Worm (Caenorhabditis elegans) whole organism, young adult: ENCODE results near the gene spl-3.
A peak's percentile ranks its signal among the peaks of the same experiment; 100 is the strongest.

Source experiments
- B0019.2 ChIP-seq: fragments of 200-800 bp; sonication (Bioruptor generic); conservative IDR thresholded peaks from 2 replicates; pipeline ENCODE4 v1.3.6; 2022; ENCODE audit warnings: missing genetic modification reagents, missing genetic modification characterization, missing compliant biosample characterization
- B0336.3 ChIP-seq: fragments of 200-800 bp; sonication (Bioruptor generic); IDR thresholded peaks from 2 replicates; pipeline ENCODE4 v1.3.6; 2022; ENCODE audit warnings: missing genetic modification characterization, missing compliant biosample characterization
- C06A6.2 ChIP-seq: fragments of 200-800 bp; sonication (Bioruptor generic); conservative IDR thresholded peaks from 2 replicates; pipeline ENCODE4 v1.3.6; 2022; ENCODE audit warnings: missing genetic modification characterization, missing compliant biosample characterization
- C17E4.6 ChIP-seq: fragments of 200-800 bp; sonication (Bioruptor generic); IDR thresholded peaks from 2 replicates; pipeline ENCODE4 v1.3.6; 2022; ENCODE audit warnings: missing genetic modification reagents, missing genetic modification characterization, missing compliant biosample characterization
- F37B4.10 ChIP-seq: fragments of 200-800 bp; sonication (Bioruptor generic); IDR thresholded peaks from 2 replicates; pipeline ENCODE4 v1.3.6; 2022; ENCODE audit warnings: missing genetic modification characterization, missing compliant biosample characterization
- K12H6.12 ChIP-seq: fragments of 200-800 bp; sonication (Bioruptor generic); optimal IDR thresholded peaks from 2 replicates; lab custom pipeline; 2018; ENCODE audit warnings: mild to moderate bottlenecking, missing genetic modification characterization, missing compliant biosample characterization
- T07F8.4 ChIP-seq: sonication (generic microtip); optimal IDR thresholded peaks from 2 replicates; lab custom pipeline; 2016; ENCODE audit warnings: mild to moderate bottlenecking, missing genetic modification characterization, moderate library complexity, missing compliant biosample characterization
- Y56A3A.18 ChIP-seq: fragments of 200-800 bp; sonication (Bioruptor generic); IDR thresholded peaks from 2 replicates; pipeline ENCODE4 v1.3.6; 2022; ENCODE audit warnings: missing genetic modification reagents, missing genetic modification characterization, missing compliant biosample characterization
- bed-2 ChIP-seq: fragments of 200-800 bp; sonication (Bioruptor generic); IDR thresholded peaks from 2 replicates; pipeline ENCODE4 v1.3.6; 2022; ENCODE audit warnings: missing genetic modification reagents, missing genetic modification characterization, missing compliant biosample characterization
- chd-7 ChIP-seq: sonication (generic microtip); optimal IDR thresholded peaks from 2 replicates; lab custom pipeline; 2016; ENCODE audit warnings: mild to moderate bottlenecking, missing genetic modification characterization, moderate library complexity, missing compliant biosample characterization
- die-1 ChIP-seq: sonication (generic microtip); optimal IDR thresholded peaks from 2 replicates; lab custom pipeline; 2016; ENCODE audit warnings: missing genotype, mild to moderate bottlenecking, missing genetic modification characterization, missing compliant biosample characterization
- dpl-1 ChIP-seq: fragments of 150-350 bp; optimal IDR thresholded peaks from 2 replicates; lab custom pipeline; 2014; ENCODE audit warnings: missing biosample characterization, missing genetic modification reagents, missing genetic modification characterization
- egrh-3 ChIP-seq: fragments of 200-800 bp; sonication (Bioruptor generic); IDR thresholded peaks from 2 replicates; pipeline ENCODE4 v1.3.6; 2022; ENCODE audit warnings: missing genetic modification reagents, missing genetic modification characterization, missing compliant biosample characterization
- hsf-1 ChIP-seq: fragments of 200-800 bp; sonication (Bioruptor generic); IDR thresholded peaks from 2 replicates; pipeline ENCODE4 v1.3.6; 2022; ENCODE audit warnings: missing genetic modification reagents, missing genetic modification characterization, missing compliant biosample characterization
- let-607 ChIP-seq, 2 experiments: fragments of 200-800 bp in 1 of 2; sonication (Bioruptor generic) in 1 of 2; sonication (generic microtip) in 1 of 2; optimal IDR thresholded peaks; 2 replicates each; lab custom pipeline; 2016 to 2018; ENCODE audit warnings: mild to moderate bottlenecking in 2 of 2, missing compliant biosample characterization in 2 of 2, missing genetic modification characterization in 2 of 2, moderate library complexity in 2 of 2, missing genotype in 1 of 2
- lir-1 ChIP-seq: fragments of 200-800 bp; sonication (Bioruptor generic); conservative IDR thresholded peaks from 2 replicates; pipeline ENCODE4 v1.3.6; 2022; ENCODE audit warnings: missing genetic modification reagents, missing genetic modification characterization, missing compliant biosample characterization
- madf-10 ChIP-seq: sonication (generic microtip); optimal IDR thresholded peaks from 2 replicates; lab custom pipeline; 2016; ENCODE audit warnings: mild to moderate bottlenecking, missing genetic modification characterization, missing compliant biosample characterization
- madf-3 ChIP-seq: fragments of 200-800 bp; sonication (Bioruptor generic); IDR thresholded peaks from 2 replicates; pipeline ENCODE4 v1.3.6; 2022; ENCODE audit warnings: missing genetic modification reagents, missing genetic modification characterization, missing compliant biosample characterization
- mes-4 ChIP-seq: sonication (generic microtip); optimal IDR thresholded peaks from 2 replicates; lab custom pipeline; 2016; ENCODE audit warnings: missing genotype, missing genetic modification characterization, missing compliant biosample characterization
- nhr-120 ChIP-seq: fragments of 200-800 bp; sonication (Bioruptor generic); IDR thresholded peaks from 2 replicates; pipeline ENCODE4 v1.3.6; 2022; ENCODE audit warnings: missing genetic modification characterization, missing compliant biosample characterization
- nhr-80 ChIP-seq: sonication (generic microtip); optimal IDR thresholded peaks from 2 replicates; lab custom pipeline; 2016; ENCODE audit warnings: missing genetic modification characterization, missing compliant biosample characterization
- nhr-90 ChIP-seq: sonication (generic microtip); optimal IDR thresholded peaks from 2 replicates; lab custom pipeline; 2016; ENCODE audit warnings: missing genotype, mild to moderate bottlenecking, missing genetic modification characterization, missing compliant biosample characterization
- sea-2 ChIP-seq: fragments of 200-800 bp; sonication (Bioruptor generic); IDR thresholded peaks from 2 replicates; pipeline ENCODE4 v1.3.6; 2022; ENCODE audit warnings: missing genetic modification characterization, missing compliant biosample characterization
- snpc-1.1 ChIP-seq: sonication (generic microtip); optimal IDR thresholded peaks from 2 replicates; lab custom pipeline; 2017; ENCODE audit warnings: missing genetic modification characterization, mild to moderate bottlenecking, missing compliant biosample characterization, antibody characterized with exemption, moderate library complexity, missing genotype, missing genetic modification reagents; ENCODE audit not compliant: insufficient read depth
- snpc-1.3 ChIP-seq: sonication (generic microtip); optimal IDR thresholded peaks from 2 replicates; lab custom pipeline; 2017; ENCODE audit warnings: missing genetic modification characterization, mild to moderate bottlenecking, missing compliant biosample characterization, antibody characterized with exemption, moderate library complexity, missing genotype, missing genetic modification reagents; ENCODE audit not compliant: insufficient read depth
- snpc-3.4 ChIP-seq: sonication (generic microtip); optimal IDR thresholded peaks from 2 replicates; lab custom pipeline; 2017; ENCODE audit warnings: missing genetic modification characterization, mild to moderate bottlenecking, missing compliant biosample characterization, antibody characterized with exemption, moderate library complexity, missing genotype, missing genetic modification reagents
- tbx-9 ChIP-seq: sonication (generic microtip); optimal IDR thresholded peaks from 2 replicates; lab custom pipeline; 2016; ENCODE audit warnings: borderline replicate concordance, missing genetic modification characterization, inconsistent platforms, missing compliant biosample characterization
- unc-130 ChIP-seq: sonication (generic microtip); optimal IDR thresholded peaks from 2 replicates; lab custom pipeline; 2016; ENCODE audit warnings: missing genetic modification reagents, missing genetic modification characterization, missing compliant biosample characterization
- unc-62 ChIP-seq: fragments of 150-350 bp; optimal IDR thresholded peaks from 2 replicates; lab custom pipeline; 2014; ENCODE audit warnings: missing biosample characterization, missing genetic modification reagents, missing genetic modification characterization
- zim-3 ChIP-seq: sonication (generic microtip); optimal IDR thresholded peaks from 2 replicates; lab custom pipeline; 2017; ENCODE audit warnings: mild to moderate bottlenecking, missing genetic modification characterization, moderate library complexity, missing compliant biosample characterization
- ztf-25 ChIP-seq: fragments of 200-800 bp; sonication (Bioruptor generic); IDR thresholded peaks from 2 replicates; pipeline ENCODE4 v1.3.6; 2022; ENCODE audit warnings: missing genetic modification reagents, missing genetic modification characterization, missing compliant biosample characterization
- ztf-3 ChIP-seq: fragments of 200-800 bp; sonication (Bioruptor generic); optimal IDR thresholded peaks from 2 replicates; lab custom pipeline; 2018; ENCODE audit warnings: mild to moderate bottlenecking, missing genetic modification characterization, missing compliant biosample characterization

The spl-3 gene

ce11 chrIV:1225596-1226232 is 32.8 kb downstream of the spl-3 start, which contains the start of gene W09G12.8:
TSS of gene W09G12.8 (plus strand) at chrIV:1226182.
- TF ChIP-seq snpc-1.3 (tag; lab: Kevin White, UChicago) (no peak), B0019.2 (GFP tag; lab: Robert Waterston, UW) (no peak), madf-10 (tag; lab: Kevin White, UChicago) (no peak), B0336.3 (GFP tag; lab: Robert Waterston, UW) (no peak), sea-2 (no peak), tbx-9 (tag; lab: Kevin White, UChicago) (no peak), dpl-1 (no peak), nhr-120 (GFP tag; lab: Robert Waterston, UW) (no peak), lir-1 (GFP tag; lab: Robert Waterston, UW) (no peak), nhr-90 (tag; lab: Kevin White, UChicago) (no peak), ztf-3 (GFP tag; lab: Kevin White, UChicago) (no peak), madf-3 (GFP tag; lab: Robert Waterston, UW) (no peak), chd-7 (tag; lab: Kevin White, UChicago) (no peak), C17E4.6 (no peak), T07F8.4 (no peak)

- no peak for TF ChIP-seq snpc-3.4 (tag; lab: Kevin White, UChicago)
- no peak for TF ChIP-seq F37B4.10 (GFP tag; lab: Robert Waterston, UW)
- no peak for TF ChIP-seq snpc-1.1 (tag; lab: Kevin White, UChicago)
- peak; percentile 48 for TF ChIP-seq nhr-80 (tag; lab: Kevin White, UChicago)
Measured at ce11 chrIV:1228675-1229130, 35.8 kb downstream of the spl-3 start, which contains the start of gene W09G12.7. TSS of gene W09G12.7 (plus strand) at chrIV:1229080.

ce11 chrIV:1231589-1231988 is 38.7 kb downstream of the spl-3 start, which contains the start of gene W09G12.6:
TSS of gene W09G12.6 (plus strand) at chrIV:1231889.
- TF ChIP-seq ztf-25 (GFP tag; lab: Robert Waterston, UW) (no peak), bed-2 (GFP tag; lab: Robert Waterston, UW) (no peak), unc-130 (no peak), zim-3 (tag; lab: Kevin White, UChicago) (no peak), egrh-3 (no peak), Y56A3A.18 (GFP tag; lab: Robert Waterston, UW) (no peak), let-607 (tag; optimal IDR thresholded peaks at IDR 0.05; lab: Kevin White, UChicago) (no peak), C06A6.2 (no peak), K12H6.12 (tag; lab: Kevin White, UChicago) (no peak), mes-4 (tag; lab: Kevin White, UChicago) (no peak), hsf-1 (no peak), unc-62 (GFP tag; lab: Kevin White, UChicago) (no peak), F37B4.10 (GFP tag; lab: Robert Waterston, UW) (no peak), B0019.2 (GFP tag; lab: Robert Waterston, UW) (no peak), die-1 (tag; lab: Kevin White, UChicago) (no peak), snpc-1.1 (tag; lab: Kevin White, UChicago) (no peak)
